Worm (Caenorhabditis elegans) whole organism, midembryonic: ENCODE measurements around the gene F53F4.7.

Experiments
- T22C8.4 ChIP-seq: fragments of 200-800 bp; sonication (Bioruptor generic); IDR thresholded peaks from 2 replicates; pipeline ENCODE4 v1.3.6; 2022; ENCODE audit warnings: missing genetic modification characterization, missing compliant biosample characterization
- cog-1 ChIP-seq: sonication (generic microtip); optimal IDR thresholded peaks from 2 replicates; lab custom pipeline; 2016; ENCODE audit warnings: missing genetic modification characterization, missing compliant biosample characterization
- flt-1 ChIP-seq: fragments of 200-800 bp; sonication (Bioruptor generic); IDR thresholded peaks from 2 replicates; pipeline ENCODE4 v1.3.6; 2022; ENCODE audit warnings: missing genetic modification characterization, missing compliant biosample characterization
- klf-2 ChIP-seq: fragments of 200-800 bp; sonication (Bioruptor generic); conservative IDR thresholded peaks from 2 replicates; pipeline ENCODE4 v1.3.6; 2022; ENCODE audit warnings: missing genetic modification reagents, missing genetic modification characterization, missing compliant biosample characterization
- med-1 ChIP-seq: sonication (generic microtip); optimal IDR thresholded peaks from 2 replicates; lab custom pipeline; 2017; ENCODE audit warnings: missing genetic modification characterization, mild to moderate bottlenecking, missing compliant biosample characterization, antibody characterized with exemption, missing genetic modification reagents; ENCODE audit not compliant: insufficient read depth
- ref-1 ChIP-seq: fragments of 200-800 bp; sonication (Bioruptor generic); conservative IDR thresholded peaks from 2 replicates; pipeline ENCODE4 v1.3.6; 2022; ENCODE audit warnings: missing genetic modification reagents, missing genetic modification characterization, missing compliant biosample characterization
- tab-1 ChIP-seq: fragments of 200-800 bp; sonication (Bioruptor generic); IDR thresholded peaks from 2 replicates; pipeline ENCODE4 v1.3.6; 2022; ENCODE audit warnings: missing genetic modification characterization, missing compliant biosample characterization
- ztf-23 ChIP-seq: fragments of 200-800 bp; sonication (Bioruptor generic); IDR thresholded peaks from 2 replicates; pipeline ENCODE4 v1.3.6; 2022; ENCODE audit warnings: missing genetic modification reagents, missing genetic modification characterization, missing compliant biosample characterization
- ztf-29 ChIP-seq: fragments of 200-800 bp; sonication (Bioruptor generic); IDR thresholded peaks from 2 replicates; pipeline ENCODE4 v1.3.6; 2022; ENCODE audit warnings: missing genetic modification reagents, missing genetic modification characterization, missing compliant biosample characterization

Gene F53F4.7

DNA sequence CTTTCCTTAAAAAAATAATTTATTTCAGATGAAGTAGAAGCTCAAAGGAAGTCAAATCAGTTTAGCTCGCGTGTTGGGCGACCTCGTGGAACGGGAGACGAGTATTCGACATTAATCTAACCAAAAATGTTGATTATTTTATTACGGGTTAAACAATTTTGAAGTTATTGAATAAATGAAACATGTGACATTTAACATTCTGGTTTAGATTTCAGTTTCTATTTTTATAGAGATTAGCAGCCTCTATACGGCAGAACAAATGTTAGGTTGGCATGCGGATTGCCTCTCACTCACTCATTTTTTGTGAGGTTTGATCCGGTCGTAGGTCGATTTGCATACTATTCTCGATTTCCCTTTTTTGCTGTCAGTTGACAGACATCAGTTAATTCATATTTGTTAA, 29.3 kb downstream of the F53F4.7 start, which contains the start of gene F53F4.1:
Gene F53F4.1, plus strand, starts transcription at position 301 of the 400 bp plus-strand sequence.
- TF ChIP-seq flt-1 (GFP tag; lab: Robert Waterston, UW) (no peak), ztf-23 (GFP tag; lab: Robert Waterston, UW) (no peak), ztf-29 (GFP tag; lab: Robert Waterston, UW) (no peak), med-1 (no peak), klf-2 (GFP tag; lab: Robert Waterston, UW) (no peak), tab-1 (GFP tag; lab: Robert Waterston, UW) (no peak), cog-1 (no peak), ref-1 (GFP tag; lab: Robert Waterston, UW) (no peak)

DNA sequence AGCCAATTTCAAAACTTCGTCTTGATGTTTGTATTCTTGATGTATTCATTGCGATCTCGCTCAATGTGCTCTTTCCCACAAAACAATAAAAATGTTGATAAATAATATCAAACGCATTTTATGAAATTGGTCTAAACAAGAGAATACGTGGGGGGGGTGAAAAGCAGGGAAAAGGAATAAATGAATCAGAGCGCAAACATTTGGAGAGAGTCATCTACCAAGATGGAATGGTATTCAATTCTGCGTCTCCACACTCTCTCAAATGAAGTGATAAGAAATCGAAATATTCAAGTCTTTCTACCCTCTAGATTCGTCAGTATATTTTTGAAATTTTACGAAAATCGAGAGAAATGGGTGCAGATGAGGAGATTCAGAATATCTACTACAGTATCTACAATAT, 33.1 kb downstream of the F53F4.7 start, which contains the start of gene C50B8.5:
Gene C50B8.5, plus strand, starts transcription at position 273 of the 400 bp plus-strand sequence.
- TF ChIP-seq med-1 (no peak), flt-1 (GFP tag; lab: Robert Waterston, UW) (no peak), klf-2 (GFP tag; lab: Robert Waterston, UW) (no peak), ztf-23 (GFP tag; lab: Robert Waterston, UW) (no peak), tab-1 (GFP tag; lab: Robert Waterston, UW) (no peak), ref-1 (GFP tag; lab: Robert Waterston, UW) (no peak), T22C8.4 (no peak), cog-1 (no peak), ztf-29 (GFP tag; lab: Robert Waterston, UW) (no peak)

DNA sequence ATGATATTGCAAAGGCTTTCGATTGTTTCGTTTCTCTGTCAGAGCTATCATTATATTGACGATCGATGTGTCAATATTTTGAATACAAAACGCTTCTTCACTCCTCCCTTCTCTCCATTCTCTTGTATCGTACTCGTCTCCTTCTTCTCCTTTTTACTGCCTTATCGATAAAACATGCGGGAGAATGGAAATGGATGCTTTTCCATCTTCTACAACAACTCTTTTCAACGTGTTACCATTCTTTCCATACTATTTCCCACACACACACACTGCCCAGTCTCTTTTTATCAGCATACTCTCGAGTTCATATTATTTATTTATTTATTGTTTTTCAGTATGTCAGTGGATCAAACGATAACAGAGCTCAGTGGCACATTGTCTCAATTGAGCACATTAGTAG, 35.1 kb downstream of the F53F4.7 start, which contains the start of gene C50B8.6:
Gene C50B8.6, plus strand, starts transcription at position 336 of the 400 bp plus-strand sequence.
- TF ChIP-seq T22C8.4 (no peak), klf-2 (GFP tag; lab: Robert Waterston, UW) (no peak), tab-1 (GFP tag; lab: Robert Waterston, UW) (no peak), ztf-23 (GFP tag; lab: Robert Waterston, UW) (no peak), flt-1 (GFP tag; lab: Robert Waterston, UW) (no peak), ref-1 (GFP tag; lab: Robert Waterston, UW) (no peak), cog-1 (no peak), med-1 (no peak), ztf-29 (GFP tag; lab: Robert Waterston, UW) (no peak)

DNA sequence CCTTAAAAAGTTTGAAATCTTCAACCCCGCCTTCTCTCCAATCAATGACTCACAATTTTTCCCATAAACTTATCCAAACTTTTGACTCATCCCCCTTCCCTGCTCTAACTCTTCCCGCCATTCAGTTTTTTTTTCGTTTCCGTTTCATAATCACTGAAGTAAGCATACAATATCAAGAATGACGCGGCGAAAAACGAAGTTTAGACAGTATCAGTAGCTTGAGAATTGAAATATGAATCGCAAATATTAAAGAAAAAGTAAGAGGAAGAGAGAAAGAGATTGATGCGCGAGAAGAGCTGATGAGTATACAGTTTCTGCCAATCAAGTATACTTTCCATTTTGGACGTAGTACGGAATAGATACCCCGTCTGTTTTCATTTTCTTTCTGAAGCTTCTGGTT, 36.3 kb downstream of the F53F4.7 start:
- TF ChIP-seq T22C8.4 (no peak), med-1 (no peak), tab-1 (GFP tag; lab: Robert Waterston, UW) (no peak), ztf-29 (GFP tag; lab: Robert Waterston, UW) (no peak), ref-1 (GFP tag; lab: Robert Waterston, UW) (no peak), cog-1 (no peak), ztf-23 (GFP tag; lab: Robert Waterston, UW) (no peak), klf-2 (GFP tag; lab: Robert Waterston, UW) (no peak), flt-1 (GFP tag; lab: Robert Waterston, UW) (no peak)

DNA sequence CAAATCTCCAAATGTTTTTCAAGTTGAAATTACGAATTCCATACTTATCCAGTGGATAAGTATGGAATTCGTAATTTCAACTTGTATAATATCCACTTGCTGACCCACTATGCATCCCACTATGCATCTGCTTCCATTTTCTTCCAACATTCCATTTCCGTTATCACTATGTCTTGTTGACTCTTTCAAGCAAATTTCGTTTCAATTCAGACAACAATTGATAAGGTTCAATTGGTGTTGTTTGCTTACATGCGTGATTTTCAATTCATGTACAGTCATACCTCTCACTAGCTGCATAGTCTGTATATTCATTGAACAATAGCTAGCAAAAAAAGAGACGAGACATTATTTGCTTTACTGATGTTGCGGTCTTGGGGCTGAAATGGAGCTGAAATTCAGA, 36.9 kb downstream of the F53F4.7 start:
- TF ChIP-seq tab-1 (GFP tag; lab: Robert Waterston, UW) (no peak), T22C8.4 (no peak), ztf-23 (GFP tag; lab: Robert Waterston, UW) (no peak), klf-2 (GFP tag; lab: Robert Waterston, UW) (no peak), cog-1 (no peak), ztf-29 (GFP tag; lab: Robert Waterston, UW) (no peak), flt-1 (GFP tag; lab: Robert Waterston, UW) (no peak), med-1 (no peak), ref-1 (GFP tag; lab: Robert Waterston, UW) (no peak)

DNA sequence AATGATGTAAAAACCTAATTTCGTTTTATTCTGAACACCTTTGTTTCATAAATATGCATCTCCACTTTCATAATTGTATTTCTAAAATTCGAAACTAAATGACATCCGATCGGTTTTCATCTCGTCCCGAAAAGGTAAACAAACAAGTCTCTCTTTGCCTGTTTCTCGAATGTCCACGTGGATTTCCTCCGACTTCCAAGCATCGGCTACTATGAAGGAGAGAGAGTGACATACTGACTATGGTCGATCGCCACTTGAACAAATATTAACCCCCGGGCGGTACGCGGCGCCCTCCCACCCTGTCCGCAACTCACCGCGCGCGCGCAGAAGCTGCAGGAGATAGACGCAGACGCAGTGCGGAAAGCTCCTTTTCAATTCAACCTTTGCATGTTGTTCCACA, 37.9 kb downstream of the F53F4.7 start:
- TF ChIP-seq ztf-23 (GFP tag; lab: Robert Waterston, UW) = peak; percentile 43; the same call in 1 of the 2 replicates
- TF ChIP-seq cog-1 = no peak

DNA sequence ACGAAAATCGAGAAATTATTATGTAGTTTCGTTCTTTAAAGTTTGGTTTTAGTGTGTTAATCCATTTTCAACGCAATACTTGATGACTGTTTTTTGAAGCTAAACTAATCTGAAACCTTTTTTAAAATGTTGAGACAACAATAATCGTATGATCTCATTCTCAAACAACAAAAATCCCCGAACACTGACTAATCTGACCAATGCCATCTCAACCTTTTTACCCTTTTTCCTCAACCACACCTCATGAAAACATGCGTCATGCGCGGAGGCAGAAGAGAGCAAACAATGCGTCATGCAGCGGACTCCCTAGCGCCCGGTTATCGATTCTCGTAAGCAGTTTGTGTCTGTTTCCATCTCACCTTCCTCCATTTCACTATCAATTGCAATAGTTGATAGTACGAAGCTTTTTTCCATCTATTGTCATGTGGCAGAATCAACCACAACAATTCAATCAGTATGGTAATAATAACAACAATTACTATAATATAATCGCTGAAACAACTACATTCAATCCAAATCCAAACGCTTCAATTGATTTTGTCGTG, 42.0 kb downstream of the F53F4.7 start, which contains the start of gene C50B8.4:
Gene C50B8.4, plus strand, starts transcription at position 299 of the 545 bp plus-strand sequence.
- TF ChIP-seq ztf-23 (GFP tag; lab: Robert Waterston, UW) (no peak), ref-1 (GFP tag; lab: Robert Waterston, UW) (no peak), klf-2 (GFP tag; lab: Robert Waterston, UW) (no peak), ztf-29 (GFP tag; lab: Robert Waterston, UW) (no peak), med-1 (no peak), cog-1 (no peak), tab-1 (GFP tag; lab: Robert Waterston, UW) (no peak), T22C8.4 (no peak), flt-1 (GFP tag; lab: Robert Waterston, UW) (no peak)

DNA sequence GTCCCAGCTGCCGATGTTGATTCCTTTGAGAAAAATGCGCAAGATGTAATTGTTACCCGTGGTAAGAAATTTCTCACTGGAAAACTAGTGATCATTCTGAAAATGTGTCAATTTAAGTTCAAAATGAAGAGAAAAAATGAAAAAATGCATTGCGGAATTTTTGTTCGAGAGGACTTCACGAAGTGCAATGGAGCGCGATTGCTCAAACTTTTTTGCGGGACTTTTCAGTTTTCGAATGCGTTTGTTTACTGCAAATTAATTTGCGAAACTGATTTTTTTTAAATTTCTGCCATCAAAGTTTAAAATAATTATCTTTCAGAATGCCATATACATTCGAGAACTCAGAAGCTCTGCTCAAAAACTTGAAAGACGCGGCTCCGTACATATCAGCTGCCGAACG, 45.2 kb downstream of the F53F4.7 start, which contains the start of the genes nuaf-1 and bir-2:
Gene nuaf-1, minus strand, starts transcription at position 98 of the 400 bp plus-strand sequence.
Gene bir-2, plus strand, starts transcription at position 318 of the 400 bp plus-strand sequence.
- TF ChIP-seq med-1 (no peak), ztf-29 (GFP tag; lab: Robert Waterston, UW) (no peak), flt-1 (GFP tag; lab: Robert Waterston, UW) (no peak), klf-2 (GFP tag; lab: Robert Waterston, UW) (no peak), T22C8.4 (no peak), ref-1 (GFP tag; lab: Robert Waterston, UW) (no peak), ztf-23 (GFP tag; lab: Robert Waterston, UW) (no peak)

DNA sequence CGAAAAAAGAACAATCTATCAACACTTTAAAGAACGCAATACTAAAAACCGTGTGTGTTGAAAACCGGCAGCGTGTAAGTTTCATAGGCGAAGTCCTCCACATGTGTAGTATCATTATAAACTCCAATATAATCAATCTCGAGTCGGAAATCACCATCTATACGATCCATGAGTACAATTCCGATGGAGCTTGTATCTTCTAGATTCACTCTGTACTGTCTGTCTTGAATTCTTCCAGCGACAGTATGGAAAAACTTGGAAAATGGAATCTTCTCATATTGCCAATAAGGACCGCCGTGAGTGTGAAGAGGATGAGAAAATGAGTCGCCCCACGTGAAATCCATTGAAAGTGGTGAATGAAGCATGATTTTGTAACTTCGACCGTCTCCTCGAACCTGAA, 46.8 kb downstream of the F53F4.7 start:
- TF ChIP-seq flt-1 (GFP tag; lab: Robert Waterston, UW) (no peak), ztf-23 (GFP tag; lab: Robert Waterston, UW) (no peak), ztf-29 (GFP tag; lab: Robert Waterston, UW) (no peak), cog-1 (no peak), klf-2 (GFP tag; lab: Robert Waterston, UW) (no peak), med-1 (no peak), ref-1 (GFP tag; lab: Robert Waterston, UW) (no peak), T22C8.4 (no peak), tab-1 (GFP tag; lab: Robert Waterston, UW) (no peak)

DNA sequence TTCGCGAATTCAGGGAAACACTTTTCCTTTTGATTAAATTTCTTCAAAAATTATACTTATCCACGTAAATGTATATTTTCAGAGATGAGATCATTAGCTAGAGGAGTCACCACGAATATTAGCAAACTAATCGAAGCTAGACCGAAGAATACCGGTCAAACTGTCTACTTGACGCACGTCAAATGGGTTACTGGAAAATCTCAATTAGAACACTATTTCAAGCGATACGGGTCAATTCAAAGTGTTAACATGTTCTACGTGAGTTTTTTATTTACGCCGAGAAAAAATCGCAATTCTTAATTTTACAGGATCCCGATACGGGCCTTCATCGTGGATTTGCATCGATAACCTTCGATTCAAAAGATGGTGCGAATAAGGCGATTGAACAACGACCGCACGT, 48.0 kb downstream of the F53F4.7 start, which contains the start of gene slrp-1:
Gene slrp-1, plus strand, starts transcription at position 83 of the 400 bp plus-strand sequence.
- no peak for TF ChIP-seq ztf-23 (GFP tag; lab: Robert Waterston, UW)
- TF ChIP-seq ref-1 (GFP tag; lab: Robert Waterston, UW) = no peak
- TF ChIP-seq ztf-29 (GFP tag; lab: Robert Waterston, UW) = no peak
- no peak for TF ChIP-seq tab-1 (GFP tag; lab: Robert Waterston, UW)
- no peak for TF ChIP-seq T22C8.4
- TF ChIP-seq cog-1 = no peak
- TF ChIP-seq klf-2 (GFP tag; lab: Robert Waterston, UW) = no peak
- no peak for TF ChIP-seq med-1
- TF ChIP-seq flt-1 (GFP tag; lab: Robert Waterston, UW) = no peak
